Fruit fly (Drosophila melanogaster) whole organism, embryonic: Measurements from ENCODE around the gene Gr64b.

Source experiments
- Asciz ChIP-seq: fragments of 200-800 bp; sonication (Bioruptor generic); optimal IDR thresholded peaks from 2 replicates; lab custom pipeline; 2017; ENCODE audit warnings: missing biosample characterization, mild to moderate bottlenecking, missing genetic modification characterization, missing genetic modification reagents
- B-H1 ChIP-seq: fragments of 200-800 bp; sonication (Bioruptor generic); IDR thresholded peaks from 3 replicates; pipeline ENCODE4 v1.3.6; 2022; ENCODE audit warnings: missing biosample characterization, missing genetic modification characterization
- CG10431 ChIP-seq: fragments of 200-800 bp; sonication (Bioruptor generic); optimal IDR thresholded peaks from 3 replicates; lab custom pipeline; 2018; ENCODE audit warnings: missing biosample characterization, mild to moderate bottlenecking, missing genetic modification characterization
- CG11560 ChIP-seq: fragments of 200-800 bp; sonication (Bioruptor generic); IDR thresholded peaks from 3 replicates; pipeline ENCODE4 v1.3.6; 2022; ENCODE audit warnings: missing biosample characterization, missing genetic modification characterization
- CG11695 ChIP-seq: fragments of 200-800 bp; sonication (Bioruptor generic); IDR thresholded peaks from 3 replicates; pipeline ENCODE4 v1.3.6; 2022; ENCODE audit warnings: missing biosample characterization, missing genetic modification characterization
- CG13424 ChIP-seq: fragments of 200-800 bp; sonication (Bioruptor generic); optimal IDR thresholded peaks from 2 replicates; lab custom pipeline; 2019; ENCODE audit warnings: missing biosample characterization, mild to moderate bottlenecking, missing genetic modification characterization, moderate library complexity
- CG14860 ChIP-seq: fragments of 200-800 bp; sonication (Bioruptor generic); IDR thresholded peaks from 3 replicates; pipeline ENCODE4 v1.3.6; 2022; ENCODE audit warnings: missing biosample characterization, missing genetic modification characterization; ENCODE audit not compliant: partially characterized antibody
- CG15011 ChIP-seq: fragments of 200-800 bp; sonication (Bioruptor generic); optimal IDR thresholded peaks from 3 replicates; lab custom pipeline; 2018; ENCODE audit warnings: missing biosample characterization, mild to moderate bottlenecking, missing genetic modification characterization
- CG15073 ChIP-seq: fragments of 200-800 bp; sonication (Bioruptor generic); optimal IDR thresholded peaks from 2 replicates; lab custom pipeline; 2016; ENCODE audit warnings: missing biosample characterization, missing genetic modification characterization
- CG15269 ChIP-seq: fragments of 200-800 bp; sonication (Bioruptor generic); optimal IDR thresholded peaks from 2 replicates; lab custom pipeline; 2018; ENCODE audit warnings: missing biosample characterization, mild to moderate bottlenecking, missing genetic modification characterization, moderate library complexity
- CG17385 ChIP-seq: fragments of 200-800 bp; sonication (Bioruptor generic); optimal IDR thresholded peaks from 3 replicates; lab custom pipeline; 2018; ENCODE audit warnings: missing biosample characterization, mild to moderate bottlenecking, missing genetic modification characterization
- CG30431 ChIP-seq: fragments of 200-800 bp; sonication (Bioruptor generic); optimal IDR thresholded peaks from 2 replicates; lab custom pipeline; 2017; ENCODE audit warnings: missing biosample characterization, missing genetic modification characterization
- CG42726 ChIP-seq: fragments of 200-800 bp; sonication (Bioruptor generic); IDR thresholded peaks from 2 replicates; pipeline ENCODE4 v1.3.6; 2022; ENCODE audit warnings: missing biosample characterization, missing genetic modification characterization; ENCODE audit not compliant: partially characterized antibody
- CG4360 ChIP-seq: fragments of 200-800 bp; sonication (Bioruptor generic); IDR thresholded peaks from 2 replicates; pipeline ENCODE4 v1.3.6; 2022; ENCODE audit warnings: missing biosample characterization, missing genetic modification characterization
- CG4617 ChIP-seq: fragments of 200-800 bp; sonication (Bioruptor generic); optimal IDR thresholded peaks from 3 replicates; lab custom pipeline; 2016; ENCODE audit warnings: missing biosample characterization, missing genetic modification characterization, borderline replicate concordance
- CG7372 ChIP-seq: fragments of 200-800 bp; sonication (Bioruptor generic); IDR thresholded peaks from 2 replicates; pipeline ENCODE4 v1.3.6; 2022; ENCODE audit warnings: missing biosample characterization, missing genetic modification characterization
- CG7928 ChIP-seq: fragments of 200-800 bp; sonication (Bioruptor generic); optimal IDR thresholded peaks from 2 replicates; lab custom pipeline; 2017; ENCODE audit warnings: missing biosample characterization, mild to moderate bottlenecking, missing genetic modification characterization
- CG8478 ChIP-seq: fragments of >200 bp; optimal IDR thresholded peaks from 2 replicates; lab custom pipeline; 2018
- CG8924 ChIP-seq: fragments of 200-800 bp; optimal IDR thresholded peaks from 3 replicates; lab custom pipeline; 2019; ENCODE audit warnings: missing biosample characterization, mild to moderate bottlenecking, missing genetic modification characterization, moderate library complexity
- CG9797 ChIP-seq: fragments of 200-800 bp; sonication (Bioruptor generic); optimal IDR thresholded peaks from 3 replicates; lab custom pipeline; 2018; ENCODE audit warnings: missing biosample characterization, mild to moderate bottlenecking, missing genetic modification characterization
- D19B ChIP-seq: fragments of 200-800 bp; sonication (Bioruptor generic); optimal IDR thresholded peaks from 2 replicates; lab custom pipeline; 2017; ENCODE audit warnings: missing biosample characterization, mild to moderate bottlenecking, missing genetic modification characterization
- E2f2 ChIP-seq: fragments of 200-800 bp; sonication (Bioruptor generic); IDR thresholded peaks from 2 replicates; pipeline ENCODE4 v1.3.6; 2022; ENCODE audit warnings: missing biosample characterization, missing genetic modification characterization
- Eip74EF ChIP-seq, 2 experiments: fragments of 200-800 bp in 1 of 2; fragments of >200 bp in 1 of 2; sonication (Bioruptor generic) in 1 of 2; optimal IDR thresholded peaks; 2 replicates each; lab custom pipeline; 2017 to 2019; ENCODE audit warnings: missing biosample characterization in 2 of 2, missing genetic modification characterization in 2 of 2, mild to moderate bottlenecking in 1 of 2, moderate library complexity in 1 of 2
- GATAe ChIP-seq: fragments of 200-800 bp; sonication (Bioruptor generic); conservative IDR thresholded peaks from 2 replicates; pipeline ENCODE4 v1.3.6; 2022; ENCODE audit warnings: missing biosample characterization, missing genetic modification characterization
- Hmx ChIP-seq: fragments of 200-800 bp; sonication (Bioruptor generic); optimal IDR thresholded peaks from 2 replicates; lab custom pipeline; 2016; ENCODE audit warnings: missing biosample characterization, missing genetic modification characterization
- Myb ChIP-seq: fragments of 200-800 bp; sonication (Bioruptor generic); optimal IDR thresholded peaks from 2 replicates; lab custom pipeline; 2016; ENCODE audit warnings: missing biosample characterization, missing genetic modification characterization
- Rx ChIP-seq: fragments of 200-800 bp; sonication (Bioruptor generic); IDR thresholded peaks from 2 replicates; pipeline ENCODE4 v1.3.6; 2022; ENCODE audit warnings: missing biosample characterization, missing genetic modification characterization
- Six4 ChIP-seq: fragments of 200-800 bp; sonication (Bioruptor generic); optimal IDR thresholded peaks from 2 replicates; lab custom pipeline; 2016; ENCODE audit warnings: missing biosample characterization, missing genetic modification characterization
- Xbp1 ChIP-seq: fragments of 200-800 bp; sonication (Bioruptor generic); optimal IDR thresholded peaks from 3 replicates; lab custom pipeline; 2016; ENCODE audit warnings: missing biosample characterization, mild to moderate bottlenecking, missing genetic modification characterization
- ac ChIP-seq: fragments of 200-800 bp; sonication (Bioruptor generic); optimal IDR thresholded peaks from 3 replicates; lab custom pipeline; 2017; ENCODE audit warnings: missing biosample characterization, mild to moderate bottlenecking, missing genetic modification characterization
- az2 ChIP-seq: fragments of 200-800 bp; sonication (Bioruptor generic); optimal IDR thresholded peaks from 3 replicates; lab custom pipeline; 2016; ENCODE audit warnings: missing biosample characterization, missing genetic modification characterization
- cas ChIP-seq: fragments of 200-800 bp; sonication (Bioruptor generic); IDR thresholded peaks from 2 replicates; pipeline ENCODE4 v1.3.6; 2022; ENCODE audit warnings: missing biosample characterization, missing genetic modification characterization
- cg ChIP-seq: fragments of 200-800 bp; sonication (Bioruptor generic); optimal IDR thresholded peaks from 3 replicates; lab custom pipeline; 2019; ENCODE audit warnings: missing biosample characterization, mild to moderate bottlenecking, missing genetic modification characterization, moderate library complexity
- dan ChIP-seq: fragments of 200-800 bp; sonication (Bioruptor generic); IDR thresholded peaks from 2 replicates; pipeline ENCODE4 v1.3.6; 2022; ENCODE audit warnings: missing biosample characterization, missing genetic modification characterization
- dpn ChIP-seq, 2 experiments: fragments of 200-800 bp; sonication (Bioruptor generic); optimal IDR thresholded peaks; 3 replicates each; lab custom pipeline; 2016; ENCODE audit warnings: missing biosample characterization in 2 of 2, missing genetic modification characterization in 2 of 2
- fd96Cb ChIP-seq: fragments of 200-800 bp; sonication (Bioruptor generic); optimal IDR thresholded peaks from 2 replicates; lab custom pipeline; 2018; ENCODE audit warnings: missing biosample characterization, mild to moderate bottlenecking, missing genetic modification characterization, moderate library complexity
- gcm2 ChIP-seq: fragments of 200-800 bp; sonication (Bioruptor generic); optimal IDR thresholded peaks from 2 replicates; lab custom pipeline; 2016; ENCODE audit warnings: missing biosample characterization, missing genetic modification characterization
- grau ChIP-seq: fragments of 200-800 bp; optimal IDR thresholded peaks from 3 replicates; lab custom pipeline; 2019; ENCODE audit warnings: missing biosample characterization, mild to moderate bottlenecking, missing genetic modification characterization, moderate library complexity
- ham ChIP-seq: fragments of 200-800 bp; sonication (Bioruptor generic); IDR thresholded peaks from 2 replicates; pipeline ENCODE4 v1.3.6; 2022; ENCODE audit warnings: missing biosample characterization, missing genetic modification characterization
- lab ChIP-seq: fragments of 200-800 bp; sonication (Bioruptor generic); optimal IDR thresholded peaks from 3 replicates; lab custom pipeline; 2017; ENCODE audit warnings: missing biosample characterization, missing genetic modification characterization, mild to moderate bottlenecking, moderate library complexity, missing genetic modification reagents
- lbe ChIP-seq: fragments of 200-800 bp; sonication (Bioruptor generic); optimal IDR thresholded peaks from 2 replicates; lab custom pipeline; 2016; ENCODE audit warnings: missing biosample characterization, mild to moderate bottlenecking, missing genetic modification characterization
- lov ChIP-seq, 2 experiments: fragments of 200-800 bp in 1 of 2; fragments of >200 bp in 1 of 2; sonication (Bioruptor generic) in 1 of 2; IDR thresholded peaks in 1 of 2; optimal IDR thresholded peaks in 1 of 2; 2 replicates in 1 of 2; 3 replicates in 1 of 2; pipeline versions ENCODE4 v1.3.6 to Lab custom; 2017 to 2022; ENCODE audit warnings: missing biosample characterization in 1 of 2, missing genetic modification characterization in 1 of 2
- maf-S ChIP-seq: fragments of 200-800 bp; sonication (Bioruptor generic); optimal IDR thresholded peaks from 2 replicates; lab custom pipeline; 2016; ENCODE audit warnings: missing biosample characterization, missing genetic modification characterization
- mam ChIP-seq: fragments of 200-800 bp; sonication (Bioruptor generic); optimal IDR thresholded peaks from 3 replicates; lab custom pipeline; 2016; ENCODE audit warnings: missing biosample characterization, missing genetic modification characterization
- nerfin-1 ChIP-seq: fragments of 200-800 bp; sonication (Bioruptor generic); optimal IDR thresholded peaks from 3 replicates; lab custom pipeline; 2019; ENCODE audit warnings: missing biosample characterization, mild to moderate bottlenecking, missing genetic modification characterization, moderate library complexity
- org-1 ChIP-seq: fragments of 200-800 bp; sonication (Bioruptor generic); optimal IDR thresholded peaks from 2 replicates; lab custom pipeline; 2017; ENCODE audit warnings: missing biosample characterization, missing genetic modification characterization
- scrt ChIP-seq: fragments of 200-800 bp; sonication (Bioruptor generic); optimal IDR thresholded peaks from 2 replicates; lab custom pipeline; 2018; ENCODE audit warnings: missing biosample characterization, mild to moderate bottlenecking, missing genetic modification characterization, moderate library complexity
- sim ChIP-seq: fragments of 200-800 bp; sonication (Bioruptor generic); IDR thresholded peaks from 2 replicates; pipeline ENCODE4 v1.3.6; 2022; ENCODE audit warnings: missing biosample characterization, missing genetic modification characterization
- slou ChIP-seq: fragments of 200-800 bp; sonication (Bioruptor generic); optimal IDR thresholded peaks from 3 replicates; lab custom pipeline; 2016; ENCODE audit warnings: missing biosample characterization, missing genetic modification characterization
- sob ChIP-seq: fragments of 200-800 bp; sonication (Bioruptor generic); IDR thresholded peaks from 2 replicates; pipeline ENCODE4 v1.3.6; 2022; ENCODE audit warnings: missing biosample characterization, missing genetic modification characterization
- tna ChIP-seq: fragments of 200-800 bp; sonication (Bioruptor generic); IDR thresholded peaks from 2 replicates; pipeline ENCODE4 v1.3.6; 2022; ENCODE audit warnings: missing biosample characterization, missing genetic modification characterization; ENCODE audit not compliant: partially characterized antibody
- unpg ChIP-seq: fragments of 200-800 bp; sonication (Bioruptor generic); optimal IDR thresholded peaks from 3 replicates; lab custom pipeline; 2018; ENCODE audit warnings: missing biosample characterization, mild to moderate bottlenecking, missing genetic modification characterization, moderate library complexity
- zfh1 ChIP-seq: fragments of 200-800 bp; sonication (Bioruptor generic); IDR thresholded peaks from 3 replicates; pipeline ENCODE4 v1.3.6; 2022; ENCODE audit warnings: missing biosample characterization, missing genetic modification characterization

Gene Gr64b

dm6 chr3L:4003316-4003715 lies 25.1 kb upstream of the Gr64b start, which contains the start of gene CG14985 (continued):
- no peak for TF ChIP-seq CG15269 (tag; lab: Kevin White, UChicago)
- peak; percentile 4 for TF ChIP-seq nerfin-1 (tag; lab: Kevin White, UChicago)
- no peak for TF ChIP-seq lab (GFP tag; lab: Kevin White, UChicago)
- TF ChIP-seq cg, result no peak
- TF ChIP-seq B-H1 (GFP tag; lab: Robert Waterston, UW), result no peak
- no peak for TF ChIP-seq CG7928 (GFP tag; lab: Kevin White, UChicago)
- TF ChIP-seq sob (GFP tag; lab: Robert Waterston, UW), result no peak
- TF ChIP-seq Myb, result peak; percentile 90
- TF ChIP-seq CG11695 (GFP tag; lab: Robert Waterston, UW), result no peak
- TF ChIP-seq CG7372 (GFP tag; lab: Robert Waterston, UW), result no peak
- TF ChIP-seq GATAe (GFP tag; lab: Robert Waterston, UW), result no peak
- peak; percentile 16 for TF ChIP-seq CG4617
- TF ChIP-seq lov (optimal IDR thresholded peaks at IDR 0.05; lab: Kevin White, UChicago), result no peak
- TF ChIP-seq lov (GFP tag; IDR thresholded peaks at IDR 0.05; lab: Robert Waterston, UW), result no peak
- TF ChIP-seq CG15073 (GFP tag; lab: Kevin White, UChicago), result no peak
- TF ChIP-seq D19B (GFP tag; lab: Kevin White, UChicago), result no peak
- TF ChIP-seq CG17385 (GFP tag; lab: Kevin White, UChicago), result no peak
- no peak for TF ChIP-seq CG10431 (GFP tag; lab: Kevin White, UChicago)
- TF ChIP-seq org-1 (GFP tag; lab: Kevin White, UChicago), result no peak
- TF ChIP-seq ham (GFP tag; lab: Robert Waterston, UW), result no peak
- no peak for TF ChIP-seq ac (GFP tag; lab: Kevin White, UChicago)
- no peak for TF ChIP-seq Xbp1 (GFP tag; lab: Kevin White, UChicago)
- TF ChIP-seq Rx, result no peak
- TF ChIP-seq lbe (GFP tag; lab: Kevin White, UChicago), result no peak
- TF ChIP-seq CG8924 (tag; lab: Kevin White, UChicago), result no peak
- no peak for TF ChIP-seq tna (GFP tag; lab: Robert Waterston, UW)
- TF ChIP-seq CG14860 (GFP tag; lab: Robert Waterston, UW), result no peak
- no peak for TF ChIP-seq grau (tag; lab: Kevin White, UChicago)
- TF ChIP-seq CG9797 (GFP tag; lab: Kevin White, UChicago), result peak; percentile 62
- TF ChIP-seq unpg (GFP tag; lab: Kevin White, UChicago), result no peak
- no peak for TF ChIP-seq mam
- no peak for TF ChIP-seq CG15011 (GFP tag; lab: Kevin White, UChicago)
- no peak for TF ChIP-seq dan (GFP tag; lab: Robert Waterston, UW)
- TF ChIP-seq Asciz, result no peak
- TF ChIP-seq zfh1, result no peak
- TF ChIP-seq CG8478 (lab: Kevin White, UChicago), result no peak
- TF ChIP-seq gcm2, result no peak
- TF ChIP-seq E2f2, result peak; percentile 56

- TF ChIP-seq fd96Cb (tag; lab: Kevin White, UChicago) (no peak), maf-S (no peak), Six4 (GFP tag; lab: Kevin White, UChicago) (no peak), scrt (GFP tag; lab: Kevin White, UChicago) (peak; percentile 77), CG11560 (tag; lab: Robert Waterston, UW) (no peak), CG13424 (peak; percentile 37), Eip74EF (GFP tag; optimal IDR thresholded peaks at IDR 0.05; lab: Kevin White, UChicago) (no peak), dpn (GFP tag; optimal IDR thresholded peaks at IDR 0.05; lab: Kevin White, UChicago) (no peak), cas (no peak), sim (GFP tag; lab: Robert Waterston, UW) (no peak), slou (GFP tag; lab: Kevin White, UChicago) (no peak), CG42726 (GFP tag; lab: Robert Waterston, UW) (no peak), az2 (GFP tag; lab: Kevin White, UChicago) (peak; percentile 4), CG4360 (no peak), CG30431 (GFP tag; lab: Kevin White, UChicago) (no peak), Hmx (GFP tag; lab: Kevin White, UChicago) (no peak)
Observed at dm6 chr3L:4007256-4007655, 21.1 kb upstream of the Gr64b start.
